Fruit fly (Drosophila melanogaster) whole organism, embryonic: ENCODE measurements around the gene niki.

Source experiments
- ATbp ChIP-seq: fragments of 200-800 bp; sonication (Bioruptor generic); optimal IDR thresholded peaks from 2 replicates; lab custom pipeline; 2017; ENCODE audit warnings: missing biosample characterization, mild to moderate bottlenecking, missing genetic modification characterization, missing genetic modification reagents
- Asciz ChIP-seq: fragments of 200-800 bp; sonication (Bioruptor generic); optimal IDR thresholded peaks from 2 replicates; lab custom pipeline; 2017; ENCODE audit warnings: missing biosample characterization, mild to moderate bottlenecking, missing genetic modification characterization, missing genetic modification reagents
- Bgb ChIP-seq: fragments of 200-800 bp; sonication (Bioruptor generic); IDR thresholded peaks from 2 replicates; pipeline ENCODE4 v1.3.6; 2022; ENCODE audit warnings: missing biosample characterization, missing genetic modification characterization; ENCODE audit not compliant: partially characterized antibody
- CG11247 ChIP-seq: fragments of 200-800 bp; sonication (Bioruptor generic); IDR thresholded peaks from 2 replicates; pipeline ENCODE4 v1.3.6; 2022; ENCODE audit warnings: missing biosample characterization, missing genetic modification characterization
- CG11696 ChIP-seq: fragments of 200-800 bp; sonication (Bioruptor generic); IDR thresholded peaks from 2 replicates; pipeline ENCODE4 v1.3.6; 2022; ENCODE audit warnings: missing biosample characterization, missing genetic modification characterization
- CG12219 ChIP-seq: fragments of 200-800 bp; sonication (Bioruptor generic); optimal IDR thresholded peaks from 3 replicates; lab custom pipeline; 2018; ENCODE audit warnings: missing biosample characterization, mild to moderate bottlenecking, missing genetic modification characterization
- CG12299 ChIP-seq: fragments of 200-800 bp; sonication (Bioruptor generic); optimal IDR thresholded peaks from 2 replicates; lab custom pipeline; 2018; ENCODE audit warnings: missing biosample characterization, mild to moderate bottlenecking, missing genetic modification characterization
- CG12769 ChIP-seq: fragments of 200-800 bp; sonication (Bioruptor generic); optimal IDR thresholded peaks from 2 replicates; lab custom pipeline; 2019; ENCODE audit warnings: missing biosample characterization, mild to moderate bottlenecking, missing genetic modification characterization, moderate library complexity
- CG13624 ChIP-seq: fragments of 200-800 bp; sonication (Bioruptor generic); optimal IDR thresholded peaks from 2 replicates; lab custom pipeline; 2016; ENCODE audit warnings: missing biosample characterization, missing genetic modification characterization
- CG2889 ChIP-seq: fragments of 200-800 bp; sonication (Bioruptor generic); IDR thresholded peaks from 3 replicates; pipeline ENCODE4 v1.3.6; 2022; ENCODE audit warnings: missing biosample characterization, missing genetic modification characterization
- CG31441 ChIP-seq: fragments of 200-800 bp; sonication (Bioruptor generic); IDR thresholded peaks from 2 replicates; pipeline ENCODE4 v1.3.6; 2022; ENCODE audit warnings: missing biosample characterization, missing genetic modification characterization
- CG3847 ChIP-seq: fragments of 200-800 bp; sonication (Bioruptor generic); IDR thresholded peaks from 2 replicates; pipeline ENCODE4 v1.3.6; 2022; ENCODE audit warnings: missing biosample characterization, missing genetic modification characterization
- CG6272 ChIP-seq: fragments of 200-800 bp; sonication (Bioruptor generic); IDR thresholded peaks from 2 replicates; pipeline ENCODE4 v1.3.6; 2022; ENCODE audit warnings: missing biosample characterization, missing genetic modification characterization
- CG6689 ChIP-seq: fragments of 200-800 bp; sonication (Bioruptor generic); IDR thresholded peaks from 2 replicates; pipeline ENCODE4 v1.3.6; 2022; ENCODE audit warnings: missing biosample characterization, missing genetic modification characterization
- CG6765 ChIP-seq: fragments of 200-800 bp; sonication (Bioruptor generic); optimal IDR thresholded peaks from 3 replicates; lab custom pipeline; 2017; ENCODE audit warnings: missing biosample characterization, mild to moderate bottlenecking, missing genetic modification characterization
- CG6854 ChIP-seq: fragments of 200-800 bp; sonication (Bioruptor generic); optimal IDR thresholded peaks from 3 replicates; lab custom pipeline; 2017; ENCODE audit warnings: missing biosample characterization, mild to moderate bottlenecking, missing genetic modification characterization
- CG7357 ChIP-seq: fragments of 200-800 bp; sonication (Bioruptor generic); IDR thresholded peaks from 3 replicates; pipeline ENCODE4 v1.3.6; 2022; ENCODE audit warnings: missing biosample characterization, missing genetic modification characterization
- CG7556 ChIP-seq: fragments of 200-800 bp; sonication (Bioruptor generic); optimal IDR thresholded peaks from 2 replicates; lab custom pipeline; 2017; ENCODE audit warnings: missing biosample characterization, mild to moderate bottlenecking, missing genetic modification characterization
- CoRest ChIP-seq: fragments of 200-800 bp; sonication (Bioruptor generic); optimal IDR thresholded peaks from 3 replicates; lab custom pipeline; 2018; ENCODE audit warnings: missing biosample characterization, mild to moderate bottlenecking, missing genetic modification characterization, moderate library complexity
- D19B ChIP-seq: fragments of 200-800 bp; sonication (Bioruptor generic); optimal IDR thresholded peaks from 2 replicates; lab custom pipeline; 2017; ENCODE audit warnings: missing biosample characterization, mild to moderate bottlenecking, missing genetic modification characterization
- Dfd ChIP-seq, 2 experiments: fragments of >200 bp; optimal IDR thresholded peaks; 2 replicates each; lab custom pipeline; 2017; ENCODE audit warnings: missing biosample characterization in 2 of 2, missing genetic modification characterization in 2 of 2
- Dip2 ChIP-seq: fragments of 200-800 bp; sonication (Bioruptor generic); IDR thresholded peaks from 2 replicates; pipeline ENCODE4 v1.3.6; 2022; ENCODE audit warnings: missing biosample characterization, missing genetic modification characterization
- Dll ChIP-seq: fragments of 200-800 bp; sonication (Bioruptor generic); IDR thresholded peaks from 4 replicates; pipeline ENCODE4 v1.3.6; 2022; ENCODE audit warnings: missing biosample characterization, missing genetic modification characterization; ENCODE audit not compliant: partially characterized antibody
- Hand ChIP-seq: fragments of 200-800 bp; sonication (Bioruptor generic); optimal IDR thresholded peaks from 2 replicates; lab custom pipeline; 2017; ENCODE audit warnings: mild to moderate bottlenecking, missing biosample characterization, missing genetic modification reagents, missing genetic modification characterization
- NC2α ChIP-seq: fragments of 200-800 bp; sonication (Bioruptor generic); optimal IDR thresholded peaks from 2 replicates; lab custom pipeline; 2016; ENCODE audit warnings: missing biosample characterization, missing genetic modification characterization
- Nf-YA ChIP-seq: fragments of 200-800 bp; sonication (Bioruptor generic); IDR thresholded peaks from 2 replicates; pipeline ENCODE4 v1.3.6; 2022; ENCODE audit warnings: missing biosample characterization, missing genetic modification characterization
- Nf-YB ChIP-seq: fragments of 200-800 bp; sonication (Bioruptor generic); optimal IDR thresholded peaks from 3 replicates; lab custom pipeline; 2019; ENCODE audit warnings: missing biosample characterization, mild to moderate bottlenecking, missing genetic modification characterization, moderate library complexity
- Ptx1 ChIP-seq: fragments of 200-800 bp; sonication (Bioruptor generic); IDR thresholded peaks from 2 replicates; pipeline ENCODE4 v1.3.6; 2022; ENCODE audit warnings: missing biosample characterization, missing genetic modification characterization
- Rfx ChIP-seq: fragments of 200-800 bp; sonication (Bioruptor generic); IDR thresholded peaks from 2 replicates; pipeline ENCODE4 v1.3.6; 2022; ENCODE audit warnings: missing biosample characterization, missing genetic modification characterization
- Sry-δ ChIP-seq: fragments of 200-800 bp; sonication (Bioruptor generic); optimal IDR thresholded peaks from 2 replicates; lab custom pipeline; 2016; ENCODE audit warnings: missing biosample characterization, missing genetic modification characterization
- Xbp1 ChIP-seq: fragments of 200-800 bp; sonication (Bioruptor generic); optimal IDR thresholded peaks from 3 replicates; lab custom pipeline; 2016; ENCODE audit warnings: missing biosample characterization, mild to moderate bottlenecking, missing genetic modification characterization
- YL-1 ChIP-seq: fragments of 200-800 bp; sonication (Bioruptor generic); optimal IDR thresholded peaks from 3 replicates; lab custom pipeline; 2017; ENCODE audit warnings: missing biosample characterization, mild to moderate bottlenecking, missing genetic modification characterization
- cas ChIP-seq: fragments of 200-800 bp; sonication (Bioruptor generic); IDR thresholded peaks from 2 replicates; pipeline ENCODE4 v1.3.6; 2022; ENCODE audit warnings: missing biosample characterization, missing genetic modification characterization
- ems ChIP-seq: fragments of 200-800 bp; sonication (Bioruptor generic); optimal IDR thresholded peaks from 3 replicates; lab custom pipeline; 2016; ENCODE audit warnings: missing biosample characterization, missing genetic modification characterization
- fd96Cb ChIP-seq: fragments of 200-800 bp; sonication (Bioruptor generic); optimal IDR thresholded peaks from 2 replicates; lab custom pipeline; 2018; ENCODE audit warnings: missing biosample characterization, mild to moderate bottlenecking, missing genetic modification characterization, moderate library complexity
- gce ChIP-seq: fragments of 200-800 bp; sonication (Bioruptor generic); IDR thresholded peaks from 3 replicates; pipeline ENCODE4 v1.3.6; 2022; ENCODE audit warnings: missing biosample characterization, missing genetic modification characterization
- gcm2 ChIP-seq: fragments of 200-800 bp; sonication (Bioruptor generic); optimal IDR thresholded peaks from 2 replicates; lab custom pipeline; 2016; ENCODE audit warnings: missing biosample characterization, missing genetic modification characterization
- gem ChIP-seq: fragments of 200-800 bp; sonication (Bioruptor generic); optimal IDR thresholded peaks from 2 replicates; lab custom pipeline; 2019; ENCODE audit warnings: missing biosample characterization, mild to moderate bottlenecking, missing genetic modification characterization, moderate library complexity
- h ChIP-seq: fragments of >200 bp; optimal IDR thresholded peaks from 2 replicates; lab custom pipeline; 2017
- hb ChIP-seq: fragments of 200-800 bp; sonication (Bioruptor generic); IDR thresholded peaks from 3 replicates; pipeline ENCODE4 v1.3.6; 2022; ENCODE audit warnings: missing biosample characterization, missing genetic modification characterization; ENCODE audit not compliant: partially characterized antibody
- her ChIP-seq: fragments of 200-800 bp; sonication (Bioruptor generic); optimal IDR thresholded peaks from 2 replicates; lab custom pipeline; 2016; ENCODE audit warnings: missing biosample characterization, missing genetic modification characterization
- jing ChIP-seq: fragments of 200-800 bp; sonication (Bioruptor generic); optimal IDR thresholded peaks from 2 replicates; lab custom pipeline; 2018; ENCODE audit warnings: missing biosample characterization, mild to moderate bottlenecking, missing genetic modification characterization
- ken ChIP-seq: fragments of 200-800 bp; sonication (Bioruptor generic); IDR thresholded peaks from 3 replicates; pipeline ENCODE4 v1.3.6; 2022; ENCODE audit warnings: missing biosample characterization, missing genetic modification characterization
- lmd ChIP-seq: fragments of 200-800 bp; sonication (Bioruptor generic); IDR thresholded peaks from 2 replicates; pipeline ENCODE4 v1.3.6; 2022; ENCODE audit warnings: missing biosample characterization, missing genetic modification characterization
- mam ChIP-seq: fragments of 200-800 bp; sonication (Bioruptor generic); optimal IDR thresholded peaks from 3 replicates; lab custom pipeline; 2016; ENCODE audit warnings: missing biosample characterization, missing genetic modification characterization
- nau ChIP-seq: fragments of 200-800 bp; sonication (Bioruptor generic); optimal IDR thresholded peaks from 3 replicates; lab custom pipeline; 2017; ENCODE audit warnings: missing biosample characterization, mild to moderate bottlenecking, missing genetic modification characterization, missing genetic modification reagents
- nerfin-2 ChIP-seq: fragments of 200-800 bp; sonication (Bioruptor generic); IDR thresholded peaks from 2 replicates; pipeline ENCODE4 v1.3.6; 2022; ENCODE audit warnings: missing biosample characterization, missing genetic modification characterization; ENCODE audit not compliant: partially characterized antibody
- oc ChIP-seq: fragments of 200-800 bp; sonication (Bioruptor generic); optimal IDR thresholded peaks from 2 replicates; lab custom pipeline; 2018; ENCODE audit warnings: missing biosample characterization, mild to moderate bottlenecking, missing genetic modification characterization, moderate library complexity
- trh ChIP-seq: fragments of 200-800 bp; sonication (Bioruptor generic); optimal IDR thresholded peaks from 2 replicates; lab custom pipeline; 2016; ENCODE audit warnings: missing biosample characterization, missing genetic modification characterization
- yki ChIP-seq: fragments of >200 bp; optimal IDR thresholded peaks from 3 replicates; lab custom pipeline; 2018

Gene niki

DNA sequence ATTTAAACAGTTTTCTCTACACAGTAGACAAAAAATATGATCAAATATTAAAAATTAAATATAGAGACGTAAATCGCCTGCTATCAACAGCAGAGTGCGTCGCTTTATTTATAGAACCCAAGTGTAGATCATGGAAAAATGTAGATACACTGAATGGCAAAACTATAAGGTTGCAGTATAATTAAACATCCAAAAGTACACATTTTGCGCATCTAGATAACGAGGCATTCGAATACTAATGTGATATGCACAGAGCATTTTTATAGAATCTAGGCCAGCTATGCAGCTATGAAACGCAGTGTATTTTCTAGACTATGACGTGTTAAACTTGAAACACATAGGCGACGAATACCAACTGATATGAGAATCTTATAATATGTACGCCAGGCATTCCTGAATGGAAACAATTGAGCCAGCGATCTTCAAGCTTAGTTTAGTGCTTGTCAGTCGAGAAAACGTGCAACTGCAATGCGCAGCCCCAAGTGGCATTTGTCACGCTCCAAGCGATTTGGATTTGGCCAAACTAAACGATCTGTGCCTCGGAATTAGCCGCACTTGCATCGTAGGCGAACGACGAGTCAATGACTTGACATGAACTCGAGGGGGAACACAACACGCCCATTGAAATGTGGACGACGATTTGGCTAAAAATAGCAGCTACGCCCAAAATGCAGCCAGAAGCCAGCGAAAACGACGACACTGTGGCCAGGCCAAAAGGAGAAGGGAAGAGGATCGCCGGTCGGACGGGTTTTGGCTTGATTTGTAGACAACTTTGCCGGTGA lies 14.4 kb downstream of the niki start (continued):
- no peak for TF ChIP-seq trh (GFP tag; lab: Kevin White, UChicago)
- no peak for TF ChIP-seq Dll (GFP tag; lab: Robert Waterston, UW)
- peak; percentile 35 for TF ChIP-seq YL-1 (GFP tag; lab: Kevin White, UChicago)
- TF ChIP-seq cas (GFP tag; lab: Robert Waterston, UW): peak; percentile 62
- TF ChIP-seq her (GFP tag; lab: Kevin White, UChicago): peak; percentile 79
- no peak for TF ChIP-seq yki (lab: Kevin White, UChicago)
- peak; percentile 89 for TF ChIP-seq oc (tag; lab: Kevin White, UChicago)
- TF ChIP-seq CG11696 (GFP tag; lab: Robert Waterston, UW): peak; percentile 88
- TF ChIP-seq nerfin-2 (GFP tag; lab: Robert Waterston, UW): no peak
- TF ChIP-seq CG6689 (GFP tag; lab: Robert Waterston, UW): peak; percentile 88
- peak; percentile 92 for TF ChIP-seq CG12219 (GFP tag; lab: Kevin White, UChicago)
- peak; percentile 92 for TF ChIP-seq CG13624 (GFP tag; lab: Kevin White, UChicago)
- TF ChIP-seq CG6272 (GFP tag; lab: Robert Waterston, UW): peak; percentile 81
- TF ChIP-seq gcm2 (GFP tag; lab: Kevin White, UChicago): peak; percentile 78
- no peak for TF ChIP-seq Bgb (GFP tag; lab: Robert Waterston, UW)
- peak; percentile 76 for TF ChIP-seq jing (GFP tag; lab: Kevin White, UChicago)
- TF ChIP-seq Ptx1 (GFP tag; lab: Robert Waterston, UW): peak; percentile 86
- TF ChIP-seq gem (tag; lab: Kevin White, UChicago): peak; percentile 91
- TF ChIP-seq CG7556: peak; percentile 80
- peak; percentile 96 for TF ChIP-seq CG12769 (tag; lab: Kevin White, UChicago)
- TF ChIP-seq CoRest (tag; lab: Kevin White, UChicago): peak; percentile 91
- TF ChIP-seq hb (GFP tag; lab: Robert Waterston, UW): no peak
- TF ChIP-seq CG31441 (GFP tag; lab: Robert Waterston, UW): peak; percentile 83
- TF ChIP-seq NC2α (GFP tag; lab: Kevin White, UChicago): peak; percentile 25
- peak; percentile 95 for TF ChIP-seq Rfx
- peak; percentile 91 for TF ChIP-seq Xbp1
- TF ChIP-seq CG6765 (GFP tag; lab: Kevin White, UChicago): peak; percentile 77
- TF ChIP-seq mam (GFP tag; lab: Kevin White, UChicago): peak; percentile 90
- TF ChIP-seq CG2889 (GFP tag; lab: Robert Waterston, UW): peak; percentile 78; the same call in 2 of the 3 replicates
- TF ChIP-seq lmd: peak; percentile 92
- peak; percentile 87 for TF ChIP-seq CG3847 (GFP tag; lab: Robert Waterston, UW)
- TF ChIP-seq Nf-YB (GFP tag; lab: Kevin White, UChicago): peak; percentile 63
- TF ChIP-seq nau (GFP tag; lab: Kevin White, UChicago): peak; percentile 76
- peak; percentile 47; the same call in 1 of the 2 replicates for TF ChIP-seq Dip2 (GFP tag; lab: Robert Waterston, UW)
- peak; percentile 79 for TF ChIP-seq CG7357
- peak; percentile 84 for TF ChIP-seq CG11247 (GFP tag; lab: Robert Waterston, UW)
- peak; percentile 73 for TF ChIP-seq D19B (GFP tag; lab: Kevin White, UChicago)
- peak; percentile 88 for TF ChIP-seq fd96Cb (tag; lab: Kevin White, UChicago)
- peak; percentile 89 for TF ChIP-seq ken (GFP tag; lab: Robert Waterston, UW)
- no peak for TF ChIP-seq Dfd (GFP tag; optimal IDR thresholded peaks at IDR 0.05; lab: Kevin White, UChicago)
- TF ChIP-seq ATbp (GFP tag; lab: Kevin White, UChicago): peak; percentile 78
- peak; percentile 73 for TF ChIP-seq CG12299 (tag; lab: Kevin White, UChicago)
- peak; percentile 75; the same call in 1 of the 3 replicates for TF ChIP-seq gce (GFP tag; lab: Robert Waterston, UW)
- peak; percentile 79 for TF ChIP-seq Asciz (GFP tag; lab: Kevin White, UChicago)
- no peak for TF ChIP-seq h (lab: Kevin White, UChicago)
- TF ChIP-seq CG6854 (GFP tag; lab: Kevin White, UChicago): peak; percentile 77
- TF ChIP-seq Sry-δ (GFP tag; lab: Kevin White, UChicago): peak; percentile 48
- TF ChIP-seq ems (GFP tag; lab: Kevin White, UChicago): peak; percentile 93
- TF ChIP-seq Nf-YA (GFP tag; lab: Robert Waterston, UW): peak; percentile 82
- TF ChIP-seq Hand: peak; percentile 81
